Worm (Caenorhabditis elegans): ENCODE results near the gene F23F1.4.

DNA sequence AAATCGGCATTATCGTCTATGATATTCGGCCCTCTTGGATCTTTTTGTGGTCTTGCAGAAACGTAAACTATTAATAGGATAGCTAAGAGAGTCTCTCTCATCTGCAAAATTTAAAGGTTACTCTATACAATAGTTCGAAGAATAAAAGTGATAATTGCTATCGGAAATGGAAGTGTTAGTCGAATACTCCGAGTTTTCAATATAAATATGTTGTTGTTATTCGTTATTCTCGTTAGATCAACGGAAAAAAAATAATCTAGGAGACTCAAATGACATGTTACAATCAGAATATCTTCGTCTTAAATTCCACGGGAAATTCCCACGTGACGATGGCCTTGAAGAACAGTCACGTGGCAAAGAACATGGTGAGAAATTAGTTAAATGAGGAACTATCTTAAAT, 27.0 kb upstream of the F23F1.4 start, which contains the start of gene tre-5:
- TF ChIP-seq nhr-237 (tag; optimal IDR thresholded peaks at IDR 0.05), result no peak
- no peak for TF ChIP-seq mep-1 (tag; optimal IDR thresholded peaks at IDR 0.05)
- no peak for TF ChIP-seq unc-62 (GFP tag; optimal IDR thresholded peaks at IDR 0.05)
- TF ChIP-seq blmp-1 (tag; optimal IDR thresholded peaks at IDR 0.05), result no peak
- TF ChIP-seq lsy-2 (tag; optimal IDR thresholded peaks at IDR 0.05), result no peak
- no peak for TF ChIP-seq unc-39 (tag; optimal IDR thresholded peaks at IDR 0.05)
- no peak for TF ChIP-seq nhr-28 (tag; optimal IDR thresholded peaks at IDR 0.05)
- TF ChIP-seq elt-1 (tag; optimal IDR thresholded peaks at IDR 0.05; ENCODE audit: borderline replicate concordance, insufficient read depth), result no peak
- no peak for TF ChIP-seq pha-4 (tag; optimal IDR thresholded peaks at IDR 0.05)
- TF ChIP-seq mab-5 (tag; optimal IDR thresholded peaks at IDR 0.05), result no peak
